Fruit fly (Drosophila melanogaster) whole organism, embryonic: Measurements from ENCODE around the gene Sfxn2.

Experiments
- Awh ChIP-seq: fragments of 200-800 bp; sonication (Bioruptor generic); IDR thresholded peaks from 2 replicates; pipeline ENCODE4, ENCODE4 v1.3.6; 2022; ENCODE audit warnings: missing biosample characterization, missing genetic modification characterization
- B-H2 ChIP-seq: fragments of 200-800 bp; sonication (Bioruptor generic); optimal IDR thresholded peaks from 2 replicates; lab custom pipeline; 2018; ENCODE audit warnings: missing biosample characterization, mild to moderate bottlenecking, missing genetic modification characterization
- Bgb ChIP-seq: fragments of 200-800 bp; sonication (Bioruptor generic); IDR thresholded peaks from 2 replicates; pipeline ENCODE4 v1.3.6; 2022; ENCODE audit warnings: missing biosample characterization, missing genetic modification characterization; ENCODE audit not compliant: partially characterized antibody
- Blimp-1 ChIP-seq: fragments of 200-800 bp; sonication (Bioruptor generic); optimal IDR thresholded peaks from 3 replicates; lab custom pipeline; 2018; ENCODE audit warnings: missing biosample characterization, missing genetic modification characterization, mild to moderate bottlenecking, moderate library complexity, missing genetic modification reagents
- CG10979 ChIP-seq: fragments of 200-800 bp; sonication (Bioruptor generic); optimal IDR thresholded peaks from 2 replicates; lab custom pipeline; 2018; ENCODE audit warnings: missing biosample characterization, mild to moderate bottlenecking, missing genetic modification characterization, moderate library complexity
- CG14710 ChIP-seq: fragments of 200-800 bp; sonication (Bioruptor generic); optimal IDR thresholded peaks from 3 replicates; lab custom pipeline; 2019; ENCODE audit warnings: missing biosample characterization, mild to moderate bottlenecking, missing genetic modification characterization, moderate library complexity
- CG15601 ChIP-seq: fragments of 200-800 bp; sonication (Bioruptor generic); optimal IDR thresholded peaks from 3 replicates; lab custom pipeline; 2019; ENCODE audit warnings: missing biosample characterization, mild to moderate bottlenecking, missing genetic modification characterization, moderate library complexity
- CG16813 ChIP-seq: fragments of 200-800 bp; sonication (Bioruptor generic); IDR thresholded peaks from 3 replicates; pipeline ENCODE4 v1.3.6; 2022; ENCODE audit warnings: missing biosample characterization, missing genetic modification characterization; ENCODE audit not compliant: partially characterized antibody
- CG17359 ChIP-seq: fragments of 200-800 bp; sonication (Bioruptor generic); optimal IDR thresholded peaks from 3 replicates; lab custom pipeline; 2018; ENCODE audit warnings: missing biosample characterization, mild to moderate bottlenecking, missing genetic modification characterization, moderate library complexity
- CG18476 ChIP-seq: fragments of 200-800 bp; sonication (Bioruptor generic); optimal IDR thresholded peaks from 2 replicates; lab custom pipeline; 2016; ENCODE audit warnings: missing biosample characterization, mild to moderate bottlenecking, missing genetic modification characterization
- CG32767 ChIP-seq: fragments of 200-800 bp; sonication (Bioruptor generic); IDR thresholded peaks from 2 replicates; pipeline ENCODE4 v1.3.6; 2022; ENCODE audit warnings: missing biosample characterization, missing genetic modification characterization
- CG4360 ChIP-seq: fragments of 200-800 bp; sonication (Bioruptor generic); IDR thresholded peaks from 2 replicates; pipeline ENCODE4 v1.3.6; 2022; ENCODE audit warnings: missing biosample characterization, missing genetic modification characterization
- CG4854 ChIP-seq: fragments of 200-800 bp; sonication (Bioruptor generic); optimal IDR thresholded peaks from 2 replicates; lab custom pipeline; 2016; ENCODE audit warnings: missing biosample characterization, missing genetic modification characterization, inconsistent platforms
- CG6654 ChIP-seq: fragments of 200-800 bp; sonication (Bioruptor generic); optimal IDR thresholded peaks from 2 replicates; lab custom pipeline; 2017; ENCODE audit warnings: missing biosample characterization, mild to moderate bottlenecking, missing genetic modification characterization
- CG7357 ChIP-seq: fragments of 200-800 bp; sonication (Bioruptor generic); IDR thresholded peaks from 3 replicates; pipeline ENCODE4 v1.3.6; 2022; ENCODE audit warnings: missing biosample characterization, missing genetic modification characterization
- CG7786 ChIP-seq: fragments of 200-800 bp; sonication (Bioruptor generic); optimal IDR thresholded peaks from 2 replicates; lab custom pipeline; 2016; ENCODE audit warnings: missing biosample characterization, missing genetic modification characterization
- CG7963 ChIP-seq: fragments of 200-800 bp; sonication (Bioruptor generic); IDR thresholded peaks from 3 replicates; pipeline ENCODE4 v1.3.6; 2022; ENCODE audit warnings: missing biosample characterization, missing genetic modification characterization; ENCODE audit not compliant: partially characterized antibody
- CG7987 ChIP-seq: fragments of 200-800 bp; sonication (Bioruptor generic); optimal IDR thresholded peaks from 2 replicates; lab custom pipeline; 2018; ENCODE audit warnings: missing biosample characterization, mild to moderate bottlenecking, missing genetic modification characterization, moderate library complexity
- CG8089 ChIP-seq: fragments of 200-800 bp; sonication (Bioruptor generic); optimal IDR thresholded peaks from 3 replicates; lab custom pipeline; 2016; ENCODE audit warnings: missing biosample characterization, missing genetic modification characterization
- Camta ChIP-seq: fragments of 200-800 bp; sonication (Bioruptor generic); optimal IDR thresholded peaks from 2 replicates; lab custom pipeline; 2016; ENCODE audit warnings: missing biosample characterization, missing genetic modification characterization
- Dip2 ChIP-seq: fragments of 200-800 bp; sonication (Bioruptor generic); IDR thresholded peaks from 2 replicates; pipeline ENCODE4 v1.3.6; 2022; ENCODE audit warnings: missing biosample characterization, missing genetic modification characterization
- Doc2 ChIP-seq: fragments of 200-800 bp; sonication (Bioruptor generic); IDR thresholded peaks from 2 replicates; pipeline ENCODE4 v1.3.6; 2022; ENCODE audit warnings: missing biosample characterization, missing genetic modification characterization
- Eip74EF ChIP-seq, 2 experiments: fragments of 200-800 bp in 1 of 2; fragments of >200 bp in 1 of 2; sonication (Bioruptor generic) in 1 of 2; optimal IDR thresholded peaks; 2 replicates each; lab custom pipeline; 2017 to 2019; ENCODE audit warnings: missing biosample characterization in 2 of 2, missing genetic modification characterization in 2 of 2, mild to moderate bottlenecking in 1 of 2, moderate library complexity in 1 of 2
- Ets65A ChIP-seq: fragments of 200-800 bp; sonication (Bioruptor generic); peaks from one replicate; lab custom pipeline; 2016; ENCODE audit warnings: missing biosample characterization, missing genetic modification characterization
- MTF-1 ChIP-seq: fragments of 200-800 bp; sonication (Bioruptor generic); optimal IDR thresholded peaks from 2 replicates; lab custom pipeline; 2018; ENCODE audit warnings: missing biosample characterization, mild to moderate bottlenecking, missing genetic modification characterization, borderline replicate concordance
- Med ChIP-seq: fragments of 200-800 bp; sonication (Bioruptor generic); peaks from one replicate; lab custom pipeline; 2016; ENCODE audit warnings: missing biosample characterization, missing genetic modification characterization, mild to moderate bottlenecking, inconsistent platforms, moderate library complexity
- NC2β ChIP-seq: fragments of 200-800 bp; sonication (Bioruptor generic); optimal IDR thresholded peaks from 2 replicates; lab custom pipeline; 2016; ENCODE audit warnings: missing biosample characterization, missing genetic modification characterization
- Optix ChIP-seq: fragments of 200-800 bp; sonication (Bioruptor generic); IDR thresholded peaks from 3 replicates; pipeline ENCODE4 v1.3.6; 2022; ENCODE audit warnings: missing biosample characterization, missing genetic modification characterization
- Poxn ChIP-seq: fragments of 200-800 bp; sonication (Bioruptor generic); IDR thresholded peaks from 2 replicates; pipeline ENCODE4 v1.3.6; 2022; ENCODE audit warnings: missing biosample characterization, missing genetic modification characterization
- bowl ChIP-seq: fragments of 200-800 bp; sonication (Bioruptor generic); IDR thresholded peaks from 2 replicates; pipeline ENCODE4 v1.3.6; 2022; ENCODE audit warnings: missing biosample characterization, missing genetic modification characterization
- caup ChIP-seq: fragments of 200-800 bp; sonication (Bioruptor generic); optimal IDR thresholded peaks from 3 replicates; lab custom pipeline; 2017; ENCODE audit warnings: missing biosample characterization, mild to moderate bottlenecking, missing genetic modification characterization, moderate library complexity; ENCODE audit not compliant: severe bottlenecking
- crc ChIP-seq: fragments of 200-800 bp; sonication (Bioruptor generic); optimal IDR thresholded peaks from 2 replicates; lab custom pipeline; 2016; ENCODE audit warnings: missing biosample characterization, missing genetic modification characterization
- da ChIP-seq: fragments of 200-800 bp; sonication (Bioruptor generic); optimal IDR thresholded peaks from 2 replicates; lab custom pipeline; 2016; ENCODE audit warnings: missing biosample characterization, missing genetic modification characterization
- dysf ChIP-seq: fragments of 200-800 bp; sonication (Bioruptor generic); IDR thresholded peaks from 3 replicates; pipeline ENCODE4 v1.3.6; 2022; ENCODE audit warnings: missing biosample characterization, missing genetic modification characterization
- fru ChIP-seq: fragments of >200 bp; optimal IDR thresholded peaks from 2 replicates; lab custom pipeline; 2017
- ftz-f1 ChIP-seq: fragments of 200-800 bp; sonication (Bioruptor generic); optimal IDR thresholded peaks from 2 replicates; lab custom pipeline; 2016; ENCODE audit warnings: missing biosample characterization, missing genetic modification characterization
- grn ChIP-seq: fragments of 200-800 bp; sonication (Bioruptor generic); optimal IDR thresholded peaks from 3 replicates; lab custom pipeline; 2017; ENCODE audit warnings: missing biosample characterization, missing genetic modification characterization
- gsb-n ChIP-seq: fragments of 200-800 bp; sonication (Bioruptor generic); optimal IDR thresholded peaks from 3 replicates; lab custom pipeline; 2018; ENCODE audit warnings: missing biosample characterization, mild to moderate bottlenecking, missing genetic modification characterization
- ham ChIP-seq: fragments of 200-800 bp; sonication (Bioruptor generic); IDR thresholded peaks from 2 replicates; pipeline ENCODE4 v1.3.6; 2022; ENCODE audit warnings: missing biosample characterization, missing genetic modification characterization
- hkb ChIP-seq, 2 experiments: fragments of 200-800 bp in 1 of 2; fragments of >200 bp in 1 of 2; sonication (Bioruptor generic) in 1 of 2; IDR thresholded peaks in 1 of 2; optimal IDR thresholded peaks in 1 of 2; 2 replicates each; pipeline versions ENCODE4 v1.3.6 to Lab custom; 2017 to 2022; ENCODE audit warnings: missing biosample characterization in 1 of 2, missing genetic modification characterization in 1 of 2
- lbe ChIP-seq: fragments of 200-800 bp; sonication (Bioruptor generic); optimal IDR thresholded peaks from 2 replicates; lab custom pipeline; 2016; ENCODE audit warnings: missing biosample characterization, mild to moderate bottlenecking, missing genetic modification characterization
- mam ChIP-seq: fragments of 200-800 bp; sonication (Bioruptor generic); optimal IDR thresholded peaks from 3 replicates; lab custom pipeline; 2016; ENCODE audit warnings: missing biosample characterization, missing genetic modification characterization
- nom ChIP-seq: fragments of 200-800 bp; sonication (Bioruptor generic); optimal IDR thresholded peaks from 2 replicates; lab custom pipeline; 2017; ENCODE audit warnings: missing biosample characterization, missing genetic modification characterization, mild to moderate bottlenecking, moderate library complexity, missing genetic modification reagents
- row ChIP-seq: fragments of 200-800 bp; sonication (Bioruptor generic); IDR thresholded peaks from 3 replicates; pipeline ENCODE4 v1.3.6; 2022; ENCODE audit warnings: missing biosample characterization, missing genetic modification characterization
- sc ChIP-seq, 3 experiments: fragments of >200 bp in 2 of 3; fragments of 200-800 bp in 1 of 3; sonication (Bioruptor generic) in 1 of 3; optimal IDR thresholded peaks; 2 replicates in 2 of 3; 3 replicates in 1 of 3; lab custom pipeline; 2017; ENCODE audit warnings: mild to moderate bottlenecking in 1 of 3, missing biosample characterization in 1 of 3, missing genetic modification characterization in 1 of 3, missing genetic modification reagents in 1 of 3
- sens ChIP-seq: fragments of 200-800 bp; sonication (Bioruptor generic); peaks from one replicate; lab custom pipeline; 2016; ENCODE audit warnings: missing biosample characterization, missing genetic modification characterization
- toy ChIP-seq: fragments of 200-800 bp; sonication (Bioruptor generic); IDR thresholded peaks from 2 replicates; pipeline ENCODE4 v1.3.6; 2022; ENCODE audit warnings: missing biosample characterization, missing genetic modification characterization
- trem ChIP-seq: fragments of 200-800 bp; optimal IDR thresholded peaks from 3 replicates; lab custom pipeline; 2019; ENCODE audit warnings: missing biosample characterization, mild to moderate bottlenecking, missing genetic modification characterization, moderate library complexity
- vfl ChIP-seq: fragments of 200-800 bp; sonication (Bioruptor generic); optimal IDR thresholded peaks from 2 replicates; lab custom pipeline; 2016; ENCODE audit warnings: missing biosample characterization, missing genetic modification characterization
- zen ChIP-seq: fragments of 200-800 bp; sonication (Bioruptor generic); optimal IDR thresholded peaks from 3 replicates; lab custom pipeline; 2018; ENCODE audit warnings: missing biosample characterization, mild to moderate bottlenecking, missing genetic modification characterization, moderate library complexity

Gene Sfxn2

dm6 chr3L:19021701-19022100, 41.3 kb upstream of the Sfxn2 start:
- no peak for TF ChIP-seq Camta (GFP tag; lab: Kevin White, UChicago)
- TF ChIP-seq CG14710: no peak
- TF ChIP-seq lbe (GFP tag; lab: Kevin White, UChicago): no peak
- no peak for TF ChIP-seq CG7987 (GFP tag; lab: Kevin White, UChicago)
- no peak for TF ChIP-seq CG8089
- peak; percentile 5 for TF ChIP-seq Med (GFP tag; lab: Kevin White, UChicago)
- TF ChIP-seq Optix (GFP tag; lab: Robert Waterston, UW): no peak
- no peak for TF ChIP-seq CG4854
- TF ChIP-seq NC2β (GFP tag; lab: Kevin White, UChicago): no peak
- TF ChIP-seq row (GFP tag; lab: Robert Waterston, UW): no peak
- TF ChIP-seq CG16813 (GFP tag; lab: Robert Waterston, UW): no peak
- TF ChIP-seq gsb-n (tag; lab: Kevin White, UChicago): no peak
- TF ChIP-seq sens: peak; percentile 0
- peak; percentile 68 for TF ChIP-seq nom
- peak; percentile 74 for TF ChIP-seq Ets65A (GFP tag; lab: Kevin White, UChicago)

- TF ChIP-seq CG7357 (peak; percentile 59; the same call in 1 of the 3 replicates), Blimp-1 (GFP tag; lab: Kevin White, UChicago) (peak; percentile 79), toy (GFP tag; lab: Robert Waterston, UW) (no peak), Doc2 (0 out of 2 replicates have a peak, but pooled peaks have one; percentile 12), zen (tag; lab: Kevin White, UChicago) (peak; percentile 53), bowl (GFP tag; lab: Robert Waterston, UW) (peak; percentile 47; the same call in 1 of the 2 replicates), sc (optimal IDR thresholded peaks at IDR 0.05; lab: Kevin White, UChicago) (no peak), sc (GFP tag; optimal IDR thresholded peaks at IDR 0.05; lab: Kevin White, UChicago) (peak; percentile 65), CG7786 (GFP tag; lab: Kevin White, UChicago) (peak; percentile 71), crc (GFP tag; lab: Kevin White, UChicago) (peak; percentile 18), CG10979 (tag; lab: Kevin White, UChicago) (peak; percentile 78), da (GFP tag; lab: Kevin White, UChicago) (peak; percentile 8), Dip2 (GFP tag; lab: Robert Waterston, UW) (no peak), CG17359 (tag; lab: Kevin White, UChicago) (peak; percentile 83), CG15601 (tag; lab: Kevin White, UChicago) (peak; percentile 83), CG4360 (GFP tag; lab: Robert Waterston, UW) (peak; percentile 64), Poxn (GFP tag; lab: Robert Waterston, UW) (no peak), Awh (GFP tag; lab: Robert Waterston, UW) (peak; percentile 77; the same call in 1 of the 2 replicates), MTF-1 (peak; percentile 54), CG18476 (GFP tag; lab: Kevin White, UChicago) (peak; percentile 45), fru (lab: Kevin White, UChicago) (no peak), trem (tag; lab: Kevin White, UChicago) (peak; percentile 73), hkb (optimal IDR thresholded peaks at IDR 0.05; lab: Kevin White, UChicago) (no peak), hkb (GFP tag; IDR thresholded peaks at IDR 0.05; lab: Robert Waterston, UW) (peak; percentile 83), ham (GFP tag; lab: Robert Waterston, UW) (no peak), B-H2 (GFP tag; lab: Kevin White, UChicago) (no peak), CG32767 (GFP tag; lab: Robert Waterston, UW) (peak; percentile 60), dysf (GFP tag; lab: Robert Waterston, UW) (peak; percentile 79), Bgb (no peak), CG6654 (GFP tag; lab: Kevin White, UChicago) (peak; percentile 55), vfl (GFP tag; lab: Kevin White, UChicago) (no peak), mam (GFP tag; lab: Kevin White, UChicago) (peak; percentile 33), CG7963 (GFP tag; lab: Robert Waterston, UW) (no peak), grn (GFP tag; lab: Kevin White, UChicago) (peak; percentile 4), Eip74EF (GFP tag; optimal IDR thresholded peaks at IDR 0.05; lab: Kevin White, UChicago) (peak in 1 of 2 experiments; percentile 64), caup (GFP tag; lab: Kevin White, UChicago) (peak; percentile 61), ftz-f1 (GFP tag; lab: Kevin White, UChicago) (no peak)
Measured at dm6 chr3L:19024800-19025199, 38.2 kb upstream of the Sfxn2 start.
